Worm (Caenorhabditis elegans): Measurements from ENCODE around the gene F43D2.6.

DNA sequence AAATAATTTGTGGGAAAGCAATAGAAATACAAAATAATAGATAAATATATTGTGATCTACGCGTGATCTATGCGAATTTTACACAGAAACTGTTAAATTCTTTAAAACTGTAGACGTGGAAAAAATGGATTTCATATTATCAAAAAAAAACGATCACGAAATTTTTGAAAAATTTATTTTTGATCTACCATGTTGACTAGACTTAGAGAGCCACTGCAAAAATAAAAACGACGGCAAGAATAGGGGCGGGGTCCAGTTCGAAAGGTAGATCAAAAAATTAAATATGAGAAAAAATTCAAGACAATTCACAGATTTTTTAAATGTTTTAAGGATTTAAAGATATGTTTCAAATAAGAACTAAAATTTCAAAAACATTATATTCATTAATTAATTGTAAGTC, 3.1 kb upstream of the F43D2.6 start:
- TF ChIP-seq ref-1 (GFP tag; conservative IDR thresholded peaks at IDR 0.05) (no peak), flt-1 (GFP tag; IDR thresholded peaks at IDR 0.05) (no peak), klf-2 (GFP tag; conservative IDR thresholded peaks at IDR 0.05) (no peak), tab-1 (GFP tag; IDR thresholded peaks at IDR 0.05) (no peak), T22C8.4 (GFP tag; IDR thresholded peaks at IDR 0.05) (no peak), ztf-29 (GFP tag; IDR thresholded peaks at IDR 0.05) (no peak), cog-1 (tag; optimal IDR thresholded peaks at IDR 0.05) (no peak), med-1 (GFP tag; optimal IDR thresholded peaks at IDR 0.05; ENCODE audit: insufficient read depth) (no peak), ztf-23 (GFP tag; IDR thresholded peaks at IDR 0.05) (no peak)
